Fruit fly (Drosophila melanogaster) whole organism, embryonic: Measurements from ENCODE around the gene Gr89a.

Experiments used
- Adf1 ChIP-seq: fragments of 200-800 bp; sonication (Bioruptor generic); IDR thresholded peaks from 2 replicates; pipeline ENCODE4 v1.3.6; 2022; ENCODE audit warnings: missing biosample characterization, missing genetic modification characterization
- BtbVII ChIP-seq: fragments of 200-800 bp; sonication (Bioruptor generic); optimal IDR thresholded peaks from 3 replicates; lab custom pipeline; 2017; ENCODE audit warnings: missing biosample characterization, mild to moderate bottlenecking, missing genetic modification characterization
- CG11247 ChIP-seq: fragments of 200-800 bp; sonication (Bioruptor generic); IDR thresholded peaks from 2 replicates; pipeline ENCODE4 v1.3.6; 2022; ENCODE audit warnings: missing biosample characterization, missing genetic modification characterization
- CG11398 ChIP-seq: fragments of 200-800 bp; sonication (Bioruptor generic); optimal IDR thresholded peaks from 2 replicates; lab custom pipeline; 2016; ENCODE audit warnings: missing biosample characterization, missing genetic modification characterization
- CG12071 ChIP-seq: fragments of 200-800 bp; sonication (Bioruptor generic); optimal IDR thresholded peaks from 3 replicates; lab custom pipeline; 2018; ENCODE audit warnings: missing biosample characterization, mild to moderate bottlenecking, missing genetic modification characterization
- CG1233 ChIP-seq: fragments of 200-800 bp; sonication (Bioruptor generic); optimal IDR thresholded peaks from 4 replicates; lab custom pipeline; 2018; ENCODE audit warnings: missing biosample characterization, mild to moderate bottlenecking, missing genetic modification characterization
- CG12391 ChIP-seq: fragments of 200-800 bp; sonication (Bioruptor generic); optimal IDR thresholded peaks from 3 replicates; lab custom pipeline; 2018; ENCODE audit warnings: missing biosample characterization, mild to moderate bottlenecking, missing genetic modification characterization, moderate library complexity
- CG12769 ChIP-seq: fragments of 200-800 bp; sonication (Bioruptor generic); optimal IDR thresholded peaks from 2 replicates; lab custom pipeline; 2019; ENCODE audit warnings: missing biosample characterization, mild to moderate bottlenecking, missing genetic modification characterization, moderate library complexity
- CG12942 ChIP-seq: fragments of 200-800 bp; sonication (Bioruptor generic); optimal IDR thresholded peaks from 3 replicates; lab custom pipeline; 2016; ENCODE audit warnings: missing biosample characterization, missing genetic modification characterization
- CG13287 ChIP-seq: fragments of 200-800 bp; sonication (Bioruptor generic); IDR thresholded peaks from 2 replicates; pipeline ENCODE4 v1.3.6; 2022; ENCODE audit warnings: missing biosample characterization, missing genetic modification characterization; ENCODE audit not compliant: partially characterized antibody
- CG14050 ChIP-seq: fragments of 200-800 bp; sonication (Bioruptor generic); IDR thresholded peaks from 3 replicates; pipeline ENCODE4 v1.3.6; 2022; ENCODE audit warnings: missing biosample characterization, missing genetic modification characterization
- CG15601 ChIP-seq: fragments of 200-800 bp; sonication (Bioruptor generic); optimal IDR thresholded peaks from 3 replicates; lab custom pipeline; 2019; ENCODE audit warnings: missing biosample characterization, mild to moderate bottlenecking, missing genetic modification characterization, moderate library complexity
- CG15696 ChIP-seq: fragments of 200-800 bp; sonication (Bioruptor generic); optimal IDR thresholded peaks from 2 replicates; lab custom pipeline; 2019; ENCODE audit warnings: missing biosample characterization, mild to moderate bottlenecking, missing genetic modification characterization, moderate library complexity
- CG16815 ChIP-seq: fragments of 200-800 bp; sonication (Bioruptor generic); optimal IDR thresholded peaks from 3 replicates; lab custom pipeline; 2017; ENCODE audit warnings: missing biosample characterization, mild to moderate bottlenecking, missing genetic modification characterization
- CG17612 ChIP-seq: fragments of 200-800 bp; sonication (Bioruptor generic); IDR thresholded peaks from 2 replicates; pipeline ENCODE4 v1.3.6; 2022; ENCODE audit warnings: missing biosample characterization, missing genetic modification characterization
- CG18619 ChIP-seq: fragments of 200-800 bp; sonication (Bioruptor generic); optimal IDR thresholded peaks from 3 replicates; lab custom pipeline; 2017; ENCODE audit warnings: missing biosample characterization, mild to moderate bottlenecking, missing genetic modification characterization
- CG2120 ChIP-seq: fragments of 200-800 bp; sonication (Bioruptor generic); optimal IDR thresholded peaks from 3 replicates; lab custom pipeline; 2016; ENCODE audit warnings: missing biosample characterization, missing genetic modification characterization
- CG31224 ChIP-seq: fragments of 200-800 bp; sonication (Bioruptor generic); IDR thresholded peaks from 2 replicates; pipeline ENCODE4 v1.3.6; 2022; ENCODE audit warnings: missing biosample characterization, missing genetic modification characterization
- CG31365 ChIP-seq: fragments of 200-800 bp; sonication (Bioruptor generic); optimal IDR thresholded peaks from 2 replicates; lab custom pipeline; 2018; ENCODE audit warnings: missing biosample characterization, mild to moderate bottlenecking, missing genetic modification characterization
- CG31441 ChIP-seq: fragments of 200-800 bp; sonication (Bioruptor generic); IDR thresholded peaks from 2 replicates; pipeline ENCODE4 v1.3.6; 2022; ENCODE audit warnings: missing biosample characterization, missing genetic modification characterization
- CG33213 ChIP-seq: fragments of 200-800 bp; sonication (Bioruptor generic); optimal IDR thresholded peaks from 3 replicates; lab custom pipeline; 2016; ENCODE audit warnings: missing biosample characterization, missing genetic modification characterization
- CG3995 ChIP-seq: fragments of 200-800 bp; sonication (Bioruptor generic); optimal IDR thresholded peaks from 3 replicates; lab custom pipeline; 2016; ENCODE audit warnings: missing biosample characterization, missing genetic modification characterization
- CG42726 ChIP-seq: fragments of 200-800 bp; sonication (Bioruptor generic); IDR thresholded peaks from 2 replicates; pipeline ENCODE4 v1.3.6; 2022; ENCODE audit warnings: missing biosample characterization, missing genetic modification characterization; ENCODE audit not compliant: partially characterized antibody
- CG5180 ChIP-seq: fragments of 200-800 bp; sonication (Bioruptor generic); optimal IDR thresholded peaks from 3 replicates; lab custom pipeline; 2017; ENCODE audit warnings: missing biosample characterization, missing genetic modification characterization, mild to moderate bottlenecking, moderate library complexity, missing genetic modification reagents
- CG5245 ChIP-seq: fragments of 200-800 bp; sonication (Bioruptor generic); optimal IDR thresholded peaks from 3 replicates; lab custom pipeline; 2016; ENCODE audit warnings: missing biosample characterization, missing genetic modification characterization
- Dek ChIP-seq: fragments of 200-800 bp; sonication (Bioruptor generic); optimal IDR thresholded peaks from 3 replicates; lab custom pipeline; 2019; ENCODE audit warnings: missing biosample characterization, mild to moderate bottlenecking, missing genetic modification characterization, moderate library complexity
- Dfd ChIP-seq, 2 experiments: fragments of >200 bp; optimal IDR thresholded peaks; 2 replicates each; lab custom pipeline; 2017; ENCODE audit warnings: missing biosample characterization in 2 of 2, missing genetic modification characterization in 2 of 2
- Eip74EF ChIP-seq, 2 experiments: fragments of 200-800 bp in 1 of 2; fragments of >200 bp in 1 of 2; sonication (Bioruptor generic) in 1 of 2; optimal IDR thresholded peaks; 2 replicates each; lab custom pipeline; 2017 to 2019; ENCODE audit warnings: missing biosample characterization in 2 of 2, missing genetic modification characterization in 2 of 2, mild to moderate bottlenecking in 1 of 2, moderate library complexity in 1 of 2
- Hmx ChIP-seq: fragments of 200-800 bp; sonication (Bioruptor generic); optimal IDR thresholded peaks from 2 replicates; lab custom pipeline; 2016; ENCODE audit warnings: missing biosample characterization, missing genetic modification characterization
- Lpt ChIP-seq: fragments of >200 bp; optimal IDR thresholded peaks from 2 replicates; lab custom pipeline; 2018; ENCODE audit warnings: missing biosample characterization, missing genetic modification characterization
- Mes4 ChIP-seq: fragments of 200-800 bp; sonication (Bioruptor generic); optimal IDR thresholded peaks from 2 replicates; lab custom pipeline; 2016; ENCODE audit warnings: missing biosample characterization, missing genetic modification characterization
- Nf-YC ChIP-seq: fragments of 200-800 bp; optimal IDR thresholded peaks from 3 replicates; lab custom pipeline; 2019; ENCODE audit warnings: missing biosample characterization, mild to moderate bottlenecking, missing genetic modification characterization, moderate library complexity
- Side ChIP-seq: fragments of 200-800 bp; sonication (Bioruptor generic); optimal IDR thresholded peaks from 2 replicates; lab custom pipeline; 2016; ENCODE audit warnings: missing biosample characterization, missing genetic modification characterization
- Tbp ChIP-seq: fragments of >200 bp; optimal IDR thresholded peaks from 2 replicates; lab custom pipeline; 2018; ENCODE audit warnings: missing biosample characterization, missing genetic modification characterization
- al ChIP-seq: fragments of 200-800 bp; sonication (Bioruptor generic); IDR thresholded peaks from 2 replicates; pipeline ENCODE4 v1.3.6; 2022; ENCODE audit warnings: missing biosample characterization, missing genetic modification characterization
- cad ChIP-seq: fragments of >200 bp; optimal IDR thresholded peaks from 2 replicates; lab custom pipeline; 2017; ENCODE audit warnings: missing biosample characterization, missing genetic modification characterization
- dan ChIP-seq: fragments of 200-800 bp; sonication (Bioruptor generic); IDR thresholded peaks from 2 replicates; pipeline ENCODE4 v1.3.6; 2022; ENCODE audit warnings: missing biosample characterization, missing genetic modification characterization
- emc ChIP-seq: fragments of 200-800 bp; sonication (Bioruptor generic); optimal IDR thresholded peaks from 2 replicates; lab custom pipeline; 2016; ENCODE audit warnings: missing biosample characterization, missing genetic modification characterization
- exex ChIP-seq: fragments of 200-800 bp; sonication (Bioruptor generic); optimal IDR thresholded peaks from 4 replicates; lab custom pipeline; 2018; ENCODE audit warnings: missing biosample characterization, mild to moderate bottlenecking, missing genetic modification characterization, moderate library complexity
- gcm2 ChIP-seq: fragments of 200-800 bp; sonication (Bioruptor generic); optimal IDR thresholded peaks from 2 replicates; lab custom pipeline; 2016; ENCODE audit warnings: missing biosample characterization, missing genetic modification characterization
- grau ChIP-seq: fragments of 200-800 bp; optimal IDR thresholded peaks from 3 replicates; lab custom pipeline; 2019; ENCODE audit warnings: missing biosample characterization, mild to moderate bottlenecking, missing genetic modification characterization, moderate library complexity
- her ChIP-seq: fragments of 200-800 bp; sonication (Bioruptor generic); optimal IDR thresholded peaks from 2 replicates; lab custom pipeline; 2016; ENCODE audit warnings: missing biosample characterization, missing genetic modification characterization
- inv ChIP-seq: fragments of 200-800 bp; sonication (Bioruptor generic); IDR thresholded peaks from 2 replicates; pipeline ENCODE4 v1.3.6; 2022; ENCODE audit warnings: missing biosample characterization, missing genetic modification characterization; ENCODE audit not compliant: partially characterized antibody
- lilli ChIP-seq: fragments of 200-800 bp; sonication (Bioruptor generic); optimal IDR thresholded peaks from 3 replicates; lab custom pipeline; 2016; ENCODE audit warnings: missing biosample characterization, missing genetic modification characterization
- pita ChIP-seq: fragments of 200-800 bp; sonication (Bioruptor generic); optimal IDR thresholded peaks from 2 replicates; lab custom pipeline; 2017; ENCODE audit warnings: missing biosample characterization, mild to moderate bottlenecking, missing genetic modification characterization
- ro ChIP-seq: fragments of 200-800 bp; sonication (Bioruptor generic); IDR thresholded peaks from 2 replicates; pipeline ENCODE4 v1.3.6; 2022; ENCODE audit warnings: missing biosample characterization, missing genetic modification characterization
- salm ChIP-seq: fragments of 200-800 bp; sonication (Bioruptor generic); optimal IDR thresholded peaks from 2 replicates; lab custom pipeline; 2018; ENCODE audit warnings: missing biosample characterization, mild to moderate bottlenecking, missing genetic modification characterization
- scrt ChIP-seq: fragments of 200-800 bp; sonication (Bioruptor generic); optimal IDR thresholded peaks from 2 replicates; lab custom pipeline; 2018; ENCODE audit warnings: missing biosample characterization, mild to moderate bottlenecking, missing genetic modification characterization, moderate library complexity
- sens-2 ChIP-seq: fragments of 200-800 bp; sonication (Bioruptor generic); IDR thresholded peaks from 2 replicates; pipeline ENCODE4 v1.3.6; 2022; ENCODE audit warnings: missing biosample characterization, missing genetic modification characterization
- trem ChIP-seq: fragments of 200-800 bp; optimal IDR thresholded peaks from 3 replicates; lab custom pipeline; 2019; ENCODE audit warnings: missing biosample characterization, mild to moderate bottlenecking, missing genetic modification characterization, moderate library complexity
- twi ChIP-seq: fragments of 200-800 bp; optimal IDR thresholded peaks from 2 replicates; lab custom pipeline; 2019; ENCODE audit warnings: missing biosample characterization, mild to moderate bottlenecking, missing genetic modification characterization, moderate library complexity
- zfh1 ChIP-seq: fragments of 200-800 bp; sonication (Bioruptor generic); IDR thresholded peaks from 3 replicates; pipeline ENCODE4 v1.3.6; 2022; ENCODE audit warnings: missing biosample characterization, missing genetic modification characterization

Gr89a gene

DNA sequence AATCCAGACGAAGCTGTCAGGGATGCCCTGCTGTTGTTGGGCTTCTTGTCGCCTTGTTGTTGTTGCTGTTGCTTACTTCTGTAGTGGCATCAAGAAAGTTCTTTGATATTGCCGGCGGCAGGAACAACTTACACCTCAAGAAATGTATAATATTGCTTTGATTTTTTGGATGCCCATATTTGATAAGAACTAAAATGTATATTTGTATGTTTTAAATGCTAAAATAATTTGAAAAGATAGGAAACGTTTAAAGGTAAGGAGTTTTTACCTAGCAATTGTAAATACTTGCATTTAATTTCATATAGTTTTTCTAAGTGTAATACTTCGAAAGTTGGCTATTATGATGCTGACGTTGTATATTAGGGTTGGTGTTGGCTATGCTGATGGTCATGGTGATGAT, 11.4 kb upstream of the Gr89a start (continued):
- no peak for TF ChIP-seq Dek (tag; lab: Kevin White, UChicago)
- no peak for TF ChIP-seq CG31365 (tag; lab: Kevin White, UChicago)
- TF ChIP-seq emc (GFP tag; lab: Kevin White, UChicago) = no peak
- TF ChIP-seq al (GFP tag; lab: Robert Waterston, UW) = no peak
- TF ChIP-seq zfh1 (GFP tag; lab: Robert Waterston, UW) = no peak
- no peak for TF ChIP-seq CG18619 (GFP tag; lab: Kevin White, UChicago)
- TF ChIP-seq salm (tag; lab: Kevin White, UChicago) = no peak
- TF ChIP-seq her (GFP tag; lab: Kevin White, UChicago) = no peak
- TF ChIP-seq ro = no peak
- no peak for TF ChIP-seq CG14050 (GFP tag; lab: Robert Waterston, UW)
- TF ChIP-seq Tbp (GFP tag; lab: Kevin White, UChicago) = no peak
- no peak for TF ChIP-seq cad (GFP tag; lab: Kevin White, UChicago)
- TF ChIP-seq CG12942 (GFP tag; lab: Kevin White, UChicago) = no peak
- TF ChIP-seq CG12391 (tag; lab: Kevin White, UChicago) = peak; percentile 56
- no peak for TF ChIP-seq pita (GFP tag; lab: Kevin White, UChicago)
- no peak for TF ChIP-seq BtbVII (GFP tag; lab: Kevin White, UChicago)
- TF ChIP-seq CG11398 (GFP tag; lab: Kevin White, UChicago) = no peak
- no peak for TF ChIP-seq Lpt (GFP tag; lab: Kevin White, UChicago)
- peak; percentile 2 for TF ChIP-seq trem (tag; lab: Kevin White, UChicago)
- no peak for TF ChIP-seq Nf-YC (tag; lab: Kevin White, UChicago)
- no peak for TF ChIP-seq CG31224 (GFP tag; lab: Robert Waterston, UW)
- no peak for TF ChIP-seq CG12071 (GFP tag; lab: Kevin White, UChicago)
- TF ChIP-seq gcm2 (GFP tag; lab: Kevin White, UChicago) = no peak
- TF ChIP-seq CG2120 (GFP tag; lab: Kevin White, UChicago) = peak; percentile 20
- no peak for TF ChIP-seq Side (GFP tag; lab: Kevin White, UChicago)
- TF ChIP-seq CG1233 = no peak
- peak in 1 of 2 experiments; percentile 13 for TF ChIP-seq Eip74EF (GFP tag; optimal IDR thresholded peaks at IDR 0.05; lab: Kevin White, UChicago)
- no peak for TF ChIP-seq CG12769 (tag; lab: Kevin White, UChicago)
- no peak for TF ChIP-seq scrt (GFP tag; lab: Kevin White, UChicago)
- no peak for TF ChIP-seq CG11247 (GFP tag; lab: Robert Waterston, UW)
- no peak for TF ChIP-seq Dfd (GFP tag; optimal IDR thresholded peaks at IDR 0.05; lab: Kevin White, UChicago)
- peak; percentile 46 for TF ChIP-seq grau (tag; lab: Kevin White, UChicago)
- TF ChIP-seq CG15696 = no peak
- no peak for TF ChIP-seq CG16815 (GFP tag; lab: Kevin White, UChicago)
- TF ChIP-seq twi (tag; lab: Kevin White, UChicago) = no peak
- no peak for TF ChIP-seq dan
- TF ChIP-seq CG5180 (GFP tag; lab: Kevin White, UChicago) = no peak
- no peak for TF ChIP-seq Hmx (GFP tag; lab: Kevin White, UChicago)
- TF ChIP-seq CG3995 (GFP tag; lab: Kevin White, UChicago) = no peak
- TF ChIP-seq inv (GFP tag; lab: Robert Waterston, UW) = no peak
- no peak for TF ChIP-seq sens-2
- no peak for TF ChIP-seq CG5245 (GFP tag; lab: Kevin White, UChicago)
- TF ChIP-seq lilli = no peak
- no peak for TF ChIP-seq CG33213
- no peak for TF ChIP-seq CG13287 (GFP tag; lab: Robert Waterston, UW)
- peak; percentile 36 for TF ChIP-seq CG15601
- TF ChIP-seq Adf1 (GFP tag; lab: Robert Waterston, UW) = no peak
- no peak for TF ChIP-seq exex (tag; lab: Kevin White, UChicago)
- no peak for TF ChIP-seq CG42726 (GFP tag; lab: Robert Waterston, UW)
- TF ChIP-seq CG17612 (GFP tag; lab: Robert Waterston, UW) = no peak
- TF ChIP-seq CG31441 = peak; percentile 64
- TF ChIP-seq Mes4 = no peak
